Worm (Caenorhabditis elegans): ENCODE measurements around the gene nob-1.

nob-1 gene

DNA sequence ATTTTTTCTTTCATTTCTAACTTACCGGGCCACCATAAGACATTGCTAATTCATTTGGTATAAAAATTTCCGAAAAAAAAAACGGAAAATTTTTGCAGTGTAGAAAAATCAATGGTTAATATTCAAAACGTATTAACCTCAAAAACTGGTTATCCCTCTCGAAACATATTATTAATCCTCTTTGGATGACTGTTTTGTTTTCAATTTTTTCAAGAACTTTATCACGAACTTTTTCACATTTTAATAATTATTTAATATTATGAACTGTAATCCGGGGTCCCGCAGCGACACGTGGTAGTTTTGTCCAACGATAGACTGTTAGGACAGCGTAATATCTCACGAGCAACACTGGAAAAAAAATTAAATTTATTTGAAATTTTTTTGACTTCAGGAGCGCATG is 55.3 kb downstream of the nob-1 start, which contains the start of gene Y79H2A.12:
Gene Y79H2A.12 (minus strand): TSS at position 101 of the 400 bp plus-strand sequence.
- TF ChIP-seq lsl-1 (GFP tag; optimal IDR thresholded peaks at IDR 0.05) (no peak), unc-62 (GFP tag; optimal IDR thresholded peaks at IDR 0.05) (no peak), rcor-1 (GFP tag; IDR thresholded peaks at IDR 0.05) (no peak), nhr-120 (GFP tag; IDR thresholded peaks at IDR 0.05) (no peak), dpl-1 (GFP tag; optimal IDR thresholded peaks at IDR 0.05) (no peak), lin-40 (tag; optimal IDR thresholded peaks at IDR 0.05) (no peak), ztf-28 (GFP tag; IDR thresholded peaks at IDR 0.05) (no peak), chd-7 (tag; optimal IDR thresholded peaks at IDR 0.05) (no peak), F55B11.4 (tag; optimal IDR thresholded peaks at IDR 0.05; ENCODE audit: borderline replicate concordance, insufficient read depth) (no peak), cebp-2 (GFP tag; IDR thresholded peaks at IDR 0.05) (no peak), ets-4 (GFP tag; optimal IDR thresholded peaks at IDR 0.05) (no peak), Y67H2A.10 (GFP tag; conservative IDR thresholded peaks at IDR 0.05) (no peak), lag-1 (GFP tag; IDR thresholded peaks at IDR 0.05) (no peak), atf-7 (tag; optimal IDR thresholded peaks at IDR 0.05) (no peak), F49E8.2 (tag; optimal IDR thresholded peaks at IDR 0.05; ENCODE audit: insufficient read depth) (no peak), efl-1 (GFP tag; optimal IDR thresholded peaks at IDR 0.05) (no peak), ztf-6 (GFP tag; IDR thresholded peaks at IDR 0.05) (no peak), hsf-1 (GFP tag; IDR thresholded peaks at IDR 0.05) (no peak), B0035.1 (tag; optimal IDR thresholded peaks at IDR 0.05) (no peak), ccch-3 (GFP tag; optimal IDR thresholded peaks at IDR 0.05) (no peak)

All from whole organism, young adult.